Worm (Caenorhabditis elegans) whole organism, L3 larva: ENCODE results near the gene atgp-1.

Source experiments
- R02D3.7 ChIP-seq: fragments of 150-350 bp; optimal IDR thresholded peaks from 2 replicates; lab custom pipeline; 2014; ENCODE audit warnings: missing biosample characterization, missing genetic modification characterization
- ceh-82 ChIP-seq: fragments of 150-350 bp; optimal IDR thresholded peaks from 2 replicates; lab custom pipeline; 2014; ENCODE audit warnings: missing biosample characterization, missing genetic modification characterization
- elt-2 ChIP-seq: sonication (generic microtip); optimal IDR thresholded peaks from 2 replicates; lab custom pipeline; 2016; ENCODE audit warnings: missing genetic modification reagents, mild to moderate bottlenecking, missing genetic modification characterization, missing compliant biosample characterization
- lin-39 ChIP-seq: fragments of 150-350 bp; optimal IDR thresholded peaks from 2 replicates; lab custom pipeline; 2018; ENCODE audit warnings: missing biosample characterization, missing genetic modification reagents, missing genetic modification characterization
- nfya-1 ChIP-seq: sonication (generic microtip); optimal IDR thresholded peaks from 2 replicates; lab custom pipeline; 2017; ENCODE audit warnings: missing genetic modification characterization, mild to moderate bottlenecking, missing compliant biosample characterization, antibody characterized with exemption, moderate library complexity; ENCODE audit not compliant: insufficient read depth
- nhr-11 ChIP-seq: fragments of 150-350 bp; optimal IDR thresholded peaks from 2 replicates; lab custom pipeline; 2014; ENCODE audit warnings: missing biosample characterization, missing genetic modification characterization
- nhr-12 ChIP-seq: fragments of 150-350 bp; optimal IDR thresholded peaks from 2 replicates; lab custom pipeline; 2014; ENCODE audit warnings: missing biosample characterization, missing genetic modification characterization
- nhr-23 ChIP-seq: fragments of 150-350 bp; optimal IDR thresholded peaks from 2 replicates; lab custom pipeline; 2014; ENCODE audit warnings: missing biosample characterization, missing genetic modification reagents, missing genetic modification characterization
- nhr-28 ChIP-seq: fragments of 150-350 bp; optimal IDR thresholded peaks from 2 replicates; lab custom pipeline; 2014; ENCODE audit warnings: missing biosample characterization, missing genetic modification characterization
- pqm-1 ChIP-seq: fragments of 150-350 bp; optimal IDR thresholded peaks from 2 replicates; lab custom pipeline; 2017; ENCODE audit warnings: missing biosample characterization, missing genetic modification characterization, inconsistent platforms
- snpc-4 ChIP-seq: fragments of 150-350 bp; optimal IDR thresholded peaks from 2 replicates; lab custom pipeline; 2014; ENCODE audit warnings: missing biosample characterization, missing genetic modification characterization
- ztf-11 ChIP-seq: fragments of 150-350 bp; optimal IDR thresholded peaks from 2 replicates; lab custom pipeline; 2014; ENCODE audit warnings: missing biosample characterization, missing genetic modification characterization

DNA sequence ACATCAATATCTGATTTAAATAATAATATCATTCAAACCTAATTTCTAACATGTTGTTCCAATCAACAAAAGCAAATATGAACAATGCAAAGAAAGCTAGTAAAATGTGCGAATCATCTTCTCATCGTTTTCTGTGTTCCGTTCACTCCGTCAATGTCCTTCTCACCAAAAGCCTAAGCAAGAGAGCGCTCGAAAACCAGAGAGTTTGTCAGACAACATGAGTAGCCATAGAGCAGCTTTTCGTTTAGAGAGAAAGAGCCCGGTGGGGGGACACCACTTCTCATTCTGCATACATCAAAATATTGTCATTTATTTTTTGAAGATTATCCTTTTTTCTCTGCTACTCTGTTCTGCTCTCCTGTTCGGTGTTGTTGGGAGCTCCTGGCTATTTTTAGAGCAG, 24.5 kb downstream of the atgp-1 start:
- TF ChIP-seq pqm-1 (tag; lab: Kevin White, UChicago) (no peak), nhr-12 (tag; lab: Kevin White, UChicago) (no peak), nhr-11 (tag; lab: Kevin White, UChicago) (no peak), snpc-4 (tag; lab: Kevin White, UChicago) (no peak), R02D3.7 (tag; lab: Kevin White, UChicago) (no peak), elt-2 (no peak), nhr-23 (tag; lab: Kevin White, UChicago) (no peak), ceh-82 (tag; lab: Kevin White, UChicago) (no peak), lin-39 (peak; percentile 72), nfya-1 (no peak), nhr-28 (tag; lab: Kevin White, UChicago) (no peak), ztf-11 (tag; lab: Kevin White, UChicago) (no peak)
